Worm (Caenorhabditis elegans): ENCODE results near the gene ced-5.

The ced-5 gene

DNA sequence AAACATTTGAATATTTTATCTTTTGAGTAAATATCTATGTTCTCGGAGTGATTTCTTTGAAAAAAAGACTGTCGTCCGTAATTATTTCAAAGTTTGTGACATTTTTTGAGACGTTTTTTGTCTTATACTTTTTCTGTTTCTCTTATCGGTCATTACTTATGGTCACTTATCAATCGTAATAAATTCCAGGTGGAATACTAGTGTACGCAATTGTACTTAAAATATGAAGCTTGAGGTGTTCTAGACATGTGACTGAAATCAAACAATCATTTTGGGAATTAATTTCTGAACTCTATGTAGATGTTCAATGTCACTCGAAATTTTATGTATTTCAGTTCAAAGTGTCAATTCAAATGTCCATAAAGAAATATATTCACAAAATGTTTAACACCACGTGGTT is 58.4 kb downstream of the ced-5 start:
- TF ChIP-seq nhr-80 (tag; optimal IDR thresholded peaks at IDR 0.05) (peak; percentile 50), akir-1 (GFP tag; optimal IDR thresholded peaks at IDR 0.05) (no peak)

Measured in whole organism, young adult.